Worm (Caenorhabditis elegans): Measurements from ENCODE around the gene nfu-1.
A peak's percentile ranks its signal among the peaks of the same experiment; 100 is the strongest.

The nfu-1 gene

ce11 chrIV:10347528-10347927, 39.7 kb upstream of the nfu-1 start:
- TF ChIP-seq tlf-1 (GFP tag; optimal IDR thresholded peaks at IDR 0.05) (no peak), attf-3 (GFP tag; conservative IDR thresholded peaks at IDR 0.05) (no peak), nfya-1 (tag; optimal IDR thresholded peaks at IDR 0.05; ENCODE audit: borderline replicate concordance, insufficient read depth) (no peak), Y79H2A.3 (GFP tag; conservative IDR thresholded peaks at IDR 0.05) (no peak), unc-130 (GFP tag; optimal IDR thresholded peaks at IDR 0.05) (no peak), ceh-91 (GFP tag; IDR thresholded peaks at IDR 0.05) (no peak), ccch-3 (GFP tag; optimal IDR thresholded peaks at IDR 0.05) (no peak), nfyb-1 (GFP tag; IDR thresholded peaks at IDR 0.05) (no peak), cebp-1 (GFP tag; IDR thresholded peaks at IDR 0.05) (no peak), cebp-1 (tag; optimal IDR thresholded peaks at IDR 0.05) (no peak), Y56A3A.18 (GFP tag; IDR thresholded peaks at IDR 0.05) (no peak)

ce11 chrIV:10349871-10350640, 37.2 kb upstream of the nfu-1 start, which contains the start of the genes unc-43 and Y43C5B.3:
unc-43 (minus strand) TSS chrIV:10350217.
Y43C5B.3 (plus strand) TSS chrIV:10350590.
- TF ChIP-seq snpc-1.3 (tag; optimal IDR thresholded peaks at IDR 0.05; ENCODE audit: insufficient read depth) = no peak
- TF ChIP-seq nhr-80 (tag; optimal IDR thresholded peaks at IDR 0.05) = peak; percentile 68

- TF ChIP-seq atf-7 (tag; optimal IDR thresholded peaks at IDR 0.05) (no peak), attf-6 (GFP tag; IDR thresholded peaks at IDR 0.05) (no peak), ztf-25 (GFP tag; IDR thresholded peaks at IDR 0.05) (no peak)
These were observed 35.0 kb upstream of the nfu-1 start, which contains the start of gene Y43C5B.2 for ce11 chrIV:10352243-10352642. Y43C5B.2 (minus strand) TSS chrIV:10352343.

- TF ChIP-seq T26A5.8 (tag; optimal IDR thresholded peaks at IDR 0.05) = no peak
- no peak for TF ChIP-seq D2030.7 (GFP tag; IDR thresholded peaks at IDR 0.05)
- TF ChIP-seq pbrm-1 (GFP tag; IDR thresholded peaks at IDR 0.05) = no peak
- no peak for TF ChIP-seq C17E4.6 (GFP tag; IDR thresholded peaks at IDR 0.05)
- TF ChIP-seq hmg-1.2 (GFP tag; IDR thresholded peaks at IDR 0.05) = no peak
- TF ChIP-seq lsl-1 (GFP tag; optimal IDR thresholded peaks at IDR 0.05) = peak; percentile 67
- TF ChIP-seq ceh-100 (GFP tag; IDR thresholded peaks at IDR 0.05) = no peak
- no peak for TF ChIP-seq lag-1 (GFP tag; IDR thresholded peaks at IDR 0.05)
These were observed 30.1 kb upstream of the nfu-1 start, which contains the start of gene R11A8.1 for ce11 chrIV:10357072-10357471. R11A8.1 (minus strand) TSS chrIV:10357172.

ce11 chrIV:10357842-10358241, 29.4 kb upstream of the nfu-1 start, which contains the start of gene gkow-1:
gkow-1 (plus strand) TSS chrIV:10358142.
- TF ChIP-seq hmg-1.2 (GFP tag; IDR thresholded peaks at IDR 0.05) (peak; percentile 45; the same call in 1 of the 2 replicates), dpl-1 (GFP tag; optimal IDR thresholded peaks at IDR 0.05) (no peak)

ce11 chrIV:10360336-10360735, 26.9 kb upstream of the nfu-1 start, which contains the start of gene ugt-59:
ugt-59 (plus strand) TSS chrIV:10360636.
- TF ChIP-seq madf-8 (GFP tag; conservative IDR thresholded peaks at IDR 0.05) (no peak), madf-6 (GFP tag; IDR thresholded peaks at IDR 0.05) (no peak), hlh-26 (GFP tag; conservative IDR thresholded peaks at IDR 0.05) (no peak), egl-18 (GFP tag; IDR thresholded peaks at IDR 0.05) (no peak), ceh-91 (GFP tag; IDR thresholded peaks at IDR 0.05) (no peak), K11D2.4 (GFP tag; IDR thresholded peaks at IDR 0.05) (no peak), cebp-1 (GFP tag; IDR thresholded peaks at IDR 0.05) (no peak), cebp-1 (tag; optimal IDR thresholded peaks at IDR 0.05) (no peak), hsf-1 (GFP tag; IDR thresholded peaks at IDR 0.05) (no peak), attf-6 (GFP tag; IDR thresholded peaks at IDR 0.05) (no peak), Y56A3A.18 (GFP tag; IDR thresholded peaks at IDR 0.05) (no peak), F10E7.11 (tag; optimal IDR thresholded peaks at IDR 0.05) (no peak), die-1 (tag; optimal IDR thresholded peaks at IDR 0.05) (no peak), ekl-4 (GFP tag; IDR thresholded peaks at IDR 0.05) (no peak), F52B5.7 (tag; optimal IDR thresholded peaks at IDR 0.05) (no peak), athp-1 (tag; optimal IDR thresholded peaks at IDR 0.05) (no peak), nhr-90 (tag; optimal IDR thresholded peaks at IDR 0.05) (no peak), gei-17 (GFP tag; optimal IDR thresholded peaks at IDR 0.05) (no peak), F39B2.1 (GFP tag; IDR thresholded peaks at IDR 0.05) (no peak)

Data from whole organism, young adult.